Worm (Caenorhabditis elegans): Measurements from ENCODE around the gene nbet-1.
"Not testable (repeated sequence)": the region's sequence is repeated elsewhere in the genome, so short reads cannot be mapped to it uniquely, and the experiment has no call there.

The nbet-1 gene

ce11 chrIV:5224238-5224637, 14.9 kb downstream of the nbet-1 start, which contains the start of gene Y59E9AL.8:
Gene Y59E9AL.8 (minus strand): TSS chrIV:5224338.
- TF ChIP-seq lsy-2 (tag; optimal IDR thresholded peaks at IDR 0.05) (no peak), nhr-85 (tag) (no peak), unc-98 (GFP tag; IDR thresholded peaks at IDR 0.05) (no peak), Y116A8C.19 (tag; optimal IDR thresholded peaks at IDR 0.05; ENCODE audit: borderline replicate concordance) (no peak), C34B4.2 (tag; optimal IDR thresholded peaks at IDR 0.05) (no peak), xbp-1 (tag; optimal IDR thresholded peaks at IDR 0.05) (no peak), grh-1 (GFP tag; IDR thresholded peaks at IDR 0.05) (no peak), egl-27 (tag; optimal IDR thresholded peaks at IDR 0.05) (no peak), ceh-90 (tag; optimal IDR thresholded peaks at IDR 0.05) (no peak), unc-130 (tag; optimal IDR thresholded peaks at IDR 0.05) (no peak)

ce11 chrIV:5225277-5225822, 16.0 kb downstream of the nbet-1 start, which contains the start of gene cylc-1:
Gene cylc-1 (minus strand): TSS chrIV:5225772.
- not testable (repeated sequence) for TF ChIP-seq efl-3 (GFP tag; optimal IDR thresholded peaks at IDR 0.05); fkh-10 (GFP tag; optimal IDR thresholded peaks at IDR 0.05); mab-9 (GFP tag; IDR thresholded peaks at IDR 0.05)

ce11 chrIV:5226552-5226951, 17.3 kb downstream of the nbet-1 start, which contains the start of gene nsph-4.1:
Gene nsph-4.1 (plus strand): TSS chrIV:5226852.
- TF ChIP-seq nhr-11, swsn-7, snpc-4 (tag; optimal IDR thresholded peaks at IDR 0.05): not testable (repeated sequence)

ce11 chrIV:5228619-5229018, 19.3 kb downstream of the nbet-1 start, which contains the start of gene thn-6:
Gene thn-6 (plus strand): TSS chrIV:5228919.
- TF ChIP-seq nhr-12 (tag; optimal IDR thresholded peaks at IDR 0.05) = no peak
- TF ChIP-seq pax-3 (tag; optimal IDR thresholded peaks at IDR 0.05) = no peak
- no peak for TF ChIP-seq mdl-1 (tag; optimal IDR thresholded peaks at IDR 0.05)
- TF ChIP-seq lsy-2 (tag; optimal IDR thresholded peaks at IDR 0.05) = no peak
- TF ChIP-seq mep-1 (tag; optimal IDR thresholded peaks at IDR 0.05) = no peak
- no peak for TF ChIP-seq C16A3.4 (tag; optimal IDR thresholded peaks at IDR 0.05)
- TF ChIP-seq snu-23 (GFP tag; optimal IDR thresholded peaks at IDR 0.05) = no peak
- TF ChIP-seq snpc-4 (tag; optimal IDR thresholded peaks at IDR 0.05) = no peak
- TF ChIP-seq nhr-76 (tag; optimal IDR thresholded peaks at IDR 0.05) = no peak
- no peak for TF ChIP-seq efl-1 (optimal IDR thresholded peaks at IDR 0.05)
- TF ChIP-seq efl-1 (GFP tag; optimal IDR thresholded peaks at IDR 0.05 in 1 of 2) = no peak
- TF ChIP-seq lin-15B (tag; optimal IDR thresholded peaks at IDR 0.05) = no peak
- no peak for TF ChIP-seq F16B12.6 (tag; optimal IDR thresholded peaks at IDR 0.05)

- TF ChIP-seq ceh-88 (GFP tag; IDR thresholded peaks at IDR 0.05) (no peak), sptf-1 (tag; optimal IDR thresholded peaks at IDR 0.05) (no peak), efl-1 (optimal IDR thresholded peaks at IDR 0.05) (no peak), efl-1 (GFP tag; optimal IDR thresholded peaks at IDR 0.05 in 1 of 2) (no peak), nhr-71 (tag; optimal IDR thresholded peaks at IDR 0.05) (no peak), lsy-2 (tag; optimal IDR thresholded peaks at IDR 0.05) (no peak), unc-30 (tag; optimal IDR thresholded peaks at IDR 0.05) (no peak), grh-1 (GFP tag; IDR thresholded peaks at IDR 0.05) (no peak), lin-35 (GFP tag; optimal IDR thresholded peaks at IDR 0.05) (no peak), egl-13 (tag; optimal IDR thresholded peaks at IDR 0.05) (no peak), dsc-1 (tag; optimal IDR thresholded peaks at IDR 0.05) (no peak), pqm-1 (tag; optimal IDR thresholded peaks at IDR 0.05) (no peak)
Observed at ce11 chrIV:5230530-5230929, 21.2 kb downstream of the nbet-1 start, which contains the start of gene thn-5. Gene thn-5 (plus strand): TSS chrIV:5230830.

Measured in whole organism, L1 larva.